Worm (Caenorhabditis elegans): ENCODE measurements around the gene znf-782.

DNA sequence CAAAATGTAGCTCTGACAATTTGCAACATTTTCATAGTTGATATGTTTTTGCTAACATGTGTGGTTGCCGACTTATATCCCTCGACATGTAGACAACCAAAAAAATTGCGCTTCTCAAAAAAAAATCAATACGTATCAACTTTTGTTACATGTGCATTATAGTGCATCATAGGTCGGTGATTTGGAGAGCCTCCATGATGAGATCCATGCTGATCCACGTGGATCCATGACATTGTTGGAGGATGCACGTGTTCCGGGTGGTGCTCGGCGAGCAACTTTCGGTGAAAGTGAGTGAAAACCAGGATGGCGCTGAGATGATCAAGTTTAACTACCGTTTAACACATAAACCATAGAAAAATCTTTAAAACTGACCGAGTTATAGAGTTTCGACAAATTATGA, 43.7 kb upstream of the znf-782 start:
- TF ChIP-seq tra-4 (tag; optimal IDR thresholded peaks at IDR 0.05) (no peak), ceh-36 (tag; optimal IDR thresholded peaks at IDR 0.05) (no peak), hnd-1 (tag; optimal IDR thresholded peaks at IDR 0.05) (no peak), F13C5.2 (tag; optimal IDR thresholded peaks at IDR 0.05) (no peak)
